Fruit fly (Drosophila melanogaster) whole organism, pupa: ENCODE measurements around the gene CG32263.
A peak's percentile ranks its signal among the peaks of the same experiment; 100 is the strongest.

Experiments used
- CG10348 ChIP-seq: fragments of 200-800 bp; sonication (Bioruptor generic); IDR thresholded peaks from 2 replicates; pipeline ENCODE4 v1.3.6; 2022; ENCODE audit warnings: missing biosample characterization, missing genetic modification characterization
- CG12605 ChIP-seq: fragments of 200-800 bp; sonication (Bioruptor generic); IDR thresholded peaks from 2 replicates; pipeline ENCODE4 v1.3.6; 2022; ENCODE audit warnings: missing biosample characterization, missing genetic modification characterization
- CG13204 ChIP-seq: fragments of 200-800 bp; sonication (Bioruptor generic); optimal IDR thresholded peaks from 2 replicates; lab custom pipeline; 2018; ENCODE audit warnings: missing biosample characterization, mild to moderate bottlenecking, missing genetic modification characterization, moderate library complexity
- CG14655 ChIP-seq: fragments of 200-800 bp; sonication (Bioruptor generic); optimal IDR thresholded peaks from 3 replicates; lab custom pipeline; 2017; ENCODE audit warnings: mild to moderate bottlenecking, missing biosample characterization, missing genetic modification reagents, missing genetic modification characterization
- CG15710 ChIP-seq: fragments of 200-800 bp; sonication (Bioruptor generic); optimal IDR thresholded peaks from 2 replicates; lab custom pipeline; 2018; ENCODE audit warnings: missing biosample characterization, mild to moderate bottlenecking, missing genetic modification characterization, moderate library complexity
- CG17806 ChIP-seq: fragments of 200-800 bp; sonication (Bioruptor generic); optimal IDR thresholded peaks from 2 replicates; lab custom pipeline; 2018; ENCODE audit warnings: missing biosample characterization, mild to moderate bottlenecking, missing genetic modification characterization, moderate library complexity
- CG32121 ChIP-seq: fragments of 200-800 bp; sonication (Bioruptor generic); IDR thresholded peaks from 2 replicates; pipeline ENCODE4 v1.3.6; 2022; ENCODE audit warnings: missing biosample characterization, missing genetic modification characterization
- CG34367 ChIP-seq: fragments of 200-800 bp; sonication (Bioruptor generic); optimal IDR thresholded peaks from 2 replicates; lab custom pipeline; 2018; ENCODE audit warnings: missing biosample characterization, mild to moderate bottlenecking, missing genetic modification characterization
- CG4496 ChIP-seq: fragments of 200-800 bp; sonication (Bioruptor generic); IDR thresholded peaks from 3 replicates; pipeline ENCODE4 v1.3.6; 2022; ENCODE audit warnings: missing biosample characterization, missing genetic modification characterization
- CG8159 ChIP-seq: fragments of 200-800 bp; sonication (Bioruptor generic); optimal IDR thresholded peaks from 3 replicates; lab custom pipeline; 2018; ENCODE audit warnings: missing biosample characterization, mild to moderate bottlenecking, missing genetic modification characterization, moderate library complexity
- CG8301 ChIP-seq: fragments of 200-800 bp; sonication (Bioruptor generic); optimal IDR thresholded peaks from 2 replicates; lab custom pipeline; 2018; ENCODE audit warnings: missing biosample characterization, mild to moderate bottlenecking, missing genetic modification characterization
- CG9948 ChIP-seq: fragments of 200-800 bp; sonication (Bioruptor generic); optimal IDR thresholded peaks from 2 replicates; lab custom pipeline; 2018; ENCODE audit warnings: missing biosample characterization, mild to moderate bottlenecking, missing genetic modification characterization, moderate library complexity
- D1 ChIP-seq: fragments of 200-800 bp; sonication (Bioruptor generic); optimal IDR thresholded peaks from 2 replicates; lab custom pipeline; 2018; ENCODE audit warnings: missing biosample characterization, mild to moderate bottlenecking, missing genetic modification characterization, moderate library complexity
- EcR ChIP-seq: fragments of 200-800 bp; sonication (Bioruptor generic); optimal IDR thresholded peaks from 3 replicates; lab custom pipeline; 2019; ENCODE audit warnings: missing biosample characterization, missing genetic modification characterization, mild to moderate bottlenecking, moderate library complexity, missing genetic modification reagents
- Ets98B ChIP-seq: fragments of 200-800 bp; sonication (Bioruptor generic); IDR thresholded peaks from 2 replicates; pipeline ENCODE4 v1.3.6; 2022; ENCODE audit warnings: missing biosample characterization, missing genetic modification characterization
- Pif1A ChIP-seq: fragments of 200-800 bp; sonication (Bioruptor generic); optimal IDR thresholded peaks from 3 replicates; lab custom pipeline; 2016; ENCODE audit warnings: missing biosample characterization, missing genetic modification characterization
- Pif1B ChIP-seq: fragments of 200-800 bp; sonication (Bioruptor generic); optimal IDR thresholded peaks from 3 replicates; lab custom pipeline; 2016; ENCODE audit warnings: missing biosample characterization, missing genetic modification characterization
- Snoo ChIP-seq: fragments of 200-800 bp; sonication (Bioruptor generic); optimal IDR thresholded peaks from 3 replicates; lab custom pipeline; 2017; ENCODE audit warnings: missing biosample characterization, mild to moderate bottlenecking, missing genetic modification characterization, inconsistent platforms
- fd96Ca ChIP-seq: fragments of 200-800 bp; sonication (Bioruptor generic); IDR thresholded peaks from 3 replicates; pipeline ENCODE4 v1.3.6; 2022; ENCODE audit warnings: missing biosample characterization, missing genetic modification characterization
- gl ChIP-seq: fragments of 200-800 bp; sonication (Bioruptor generic); optimal IDR thresholded peaks from 2 replicates; lab custom pipeline; 2018; ENCODE audit warnings: missing biosample characterization, mild to moderate bottlenecking, missing genetic modification characterization
- rn ChIP-seq: fragments of 200-800 bp; sonication (Bioruptor generic); IDR thresholded peaks from 2 replicates; pipeline ENCODE4 v1.3.6; 2022; ENCODE audit warnings: missing biosample characterization, missing genetic modification characterization

Gene CG32263

DNA sequence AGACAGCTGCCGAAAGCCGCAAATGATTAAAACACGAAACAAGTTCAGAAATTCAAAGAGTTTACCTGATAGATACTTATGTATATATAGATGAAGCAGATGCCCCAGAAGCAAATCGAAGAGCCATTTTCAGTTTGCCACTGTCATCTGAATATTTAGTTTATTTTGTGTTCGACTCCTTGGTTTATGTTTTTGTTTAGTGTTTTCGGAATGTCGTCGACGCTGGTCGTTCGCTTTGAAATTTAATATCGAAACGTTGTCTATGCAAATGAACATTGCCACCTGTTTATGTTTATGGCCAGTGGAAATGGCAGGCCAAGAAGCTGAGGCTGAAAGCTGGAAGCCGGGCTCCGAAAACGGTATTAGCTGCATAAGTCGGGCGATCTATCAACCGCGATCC is 40.1 kb upstream of the CG32263 start:
- TF ChIP-seq CG8301: no peak
- TF ChIP-seq Pif1B (GFP tag; lab: Kevin White, UChicago): no peak
- no peak for TF ChIP-seq Ets98B (GFP tag; lab: Robert Waterston, UW)
- TF ChIP-seq CG34367: no peak
- TF ChIP-seq Pif1A: no peak
- no peak for TF ChIP-seq CG8159
- no peak for TF ChIP-seq Snoo
- TF ChIP-seq CG10348: no peak
- no peak for TF ChIP-seq EcR (GFP tag; lab: Kevin White, UChicago)
- no peak for TF ChIP-seq CG32121 (GFP tag; lab: Robert Waterston, UW)
- TF ChIP-seq CG13204 (GFP tag; lab: Kevin White, UChicago): no peak
- TF ChIP-seq CG15710 (tag; lab: Kevin White, UChicago): no peak
- TF ChIP-seq CG12605 (GFP tag; lab: Robert Waterston, UW): no peak
- no peak for TF ChIP-seq D1 (tag; lab: Kevin White, UChicago)
- no peak for TF ChIP-seq CG4496 (GFP tag; lab: Robert Waterston, UW)
- TF ChIP-seq gl (tag; lab: Kevin White, UChicago): no peak
- TF ChIP-seq CG14655 (GFP tag; lab: Kevin White, UChicago): no peak
- TF ChIP-seq CG9948 (tag; lab: Kevin White, UChicago): no peak

DNA sequence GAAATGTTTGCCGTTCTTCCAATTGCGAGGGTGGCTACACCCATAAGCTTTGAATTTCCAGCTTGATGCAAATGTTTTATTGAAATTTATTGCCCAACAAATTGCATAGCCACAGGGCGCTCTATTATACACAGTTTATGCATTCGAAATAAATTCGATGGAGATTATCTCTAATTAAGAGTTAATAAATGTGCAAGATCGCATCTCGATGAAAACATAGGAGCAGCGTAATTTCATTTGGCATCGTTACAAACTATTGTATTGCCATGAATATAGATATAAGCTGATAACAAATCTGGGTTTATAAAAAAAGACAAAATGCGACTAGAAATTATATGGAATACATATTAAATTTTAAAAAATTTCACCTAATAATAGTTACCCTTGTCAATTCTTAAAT is 39.6 kb upstream of the CG32263 start:
- TF ChIP-seq Ets98B (GFP tag; lab: Robert Waterston, UW) (no peak), CG14655 (GFP tag; lab: Kevin White, UChicago) (no peak), CG13204 (GFP tag; lab: Kevin White, UChicago) (no peak), Snoo (no peak), rn (GFP tag; lab: Robert Waterston, UW) (no peak), CG10348 (no peak), CG8159 (no peak)

DNA sequence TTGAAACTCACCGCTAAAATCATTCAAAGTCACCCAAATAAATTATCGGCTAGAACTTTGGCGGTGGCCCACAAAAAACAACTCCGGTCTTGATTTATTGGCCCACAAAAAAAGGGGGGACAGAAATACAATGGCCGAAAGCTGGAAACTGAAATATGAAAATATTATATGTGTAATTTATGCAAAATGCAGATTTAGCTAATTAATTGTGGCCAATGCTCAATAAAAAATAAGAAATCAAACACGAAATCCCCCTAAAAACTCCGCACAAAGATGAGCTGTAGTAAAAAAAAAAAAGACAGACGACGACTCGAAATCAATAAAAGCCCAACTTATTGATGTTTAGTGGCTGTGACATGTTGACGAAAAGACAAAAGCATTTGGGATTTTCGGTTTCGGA is 38.8 kb upstream of the CG32263 start:
- TF ChIP-seq CG32121 (GFP tag; lab: Robert Waterston, UW): no peak
- TF ChIP-seq Ets98B (GFP tag; lab: Robert Waterston, UW): no peak
- no peak for TF ChIP-seq gl (tag; lab: Kevin White, UChicago)
- TF ChIP-seq Snoo: no peak
- no peak for TF ChIP-seq CG9948 (tag; lab: Kevin White, UChicago)
- no peak for TF ChIP-seq CG8159
- TF ChIP-seq CG13204 (GFP tag; lab: Kevin White, UChicago): no peak
- TF ChIP-seq Pif1A: no peak
- TF ChIP-seq CG4496 (GFP tag; lab: Robert Waterston, UW): no peak
- TF ChIP-seq CG10348: no peak
- no peak for TF ChIP-seq CG34367
- TF ChIP-seq CG14655 (GFP tag; lab: Kevin White, UChicago): no peak
- TF ChIP-seq D1 (tag; lab: Kevin White, UChicago): no peak
- no peak for TF ChIP-seq CG8301
- TF ChIP-seq, all 21 proteins: peak for 0

DNA sequence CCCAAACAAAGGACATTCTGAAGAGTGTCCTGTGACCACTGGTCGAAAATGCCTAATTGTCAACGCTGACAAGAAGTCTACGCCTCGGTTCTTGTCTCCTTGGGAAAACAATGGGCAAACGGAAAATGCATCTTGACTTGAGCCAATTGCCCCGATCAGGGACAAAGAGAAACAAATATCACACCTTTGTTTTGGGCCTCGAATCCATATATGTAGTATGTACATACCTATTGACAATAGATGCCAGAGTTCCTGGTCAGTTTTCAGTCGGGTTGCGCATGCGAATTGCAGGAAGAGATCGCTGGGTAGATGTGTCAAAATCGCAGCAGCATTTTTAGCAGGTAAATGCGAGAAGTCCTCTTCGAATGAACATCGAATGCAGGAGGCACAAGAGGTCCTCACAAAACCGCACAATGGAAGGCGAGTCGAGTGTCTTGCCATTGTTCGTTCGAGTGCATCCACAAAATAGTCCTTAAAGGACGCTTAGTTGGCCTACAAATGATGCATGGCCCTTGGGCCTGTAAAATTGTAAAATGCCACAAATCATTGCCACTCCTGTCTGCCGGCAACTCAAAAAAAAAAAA is 37.9 kb upstream of the CG32263 start:
- TF ChIP-seq CG10348 (no peak), CG34367 (no peak), CG8159 (no peak), gl (tag; lab: Kevin White, UChicago) (no peak), CG9948 (tag; lab: Kevin White, UChicago) (no peak), Pif1A (no peak)

DNA sequence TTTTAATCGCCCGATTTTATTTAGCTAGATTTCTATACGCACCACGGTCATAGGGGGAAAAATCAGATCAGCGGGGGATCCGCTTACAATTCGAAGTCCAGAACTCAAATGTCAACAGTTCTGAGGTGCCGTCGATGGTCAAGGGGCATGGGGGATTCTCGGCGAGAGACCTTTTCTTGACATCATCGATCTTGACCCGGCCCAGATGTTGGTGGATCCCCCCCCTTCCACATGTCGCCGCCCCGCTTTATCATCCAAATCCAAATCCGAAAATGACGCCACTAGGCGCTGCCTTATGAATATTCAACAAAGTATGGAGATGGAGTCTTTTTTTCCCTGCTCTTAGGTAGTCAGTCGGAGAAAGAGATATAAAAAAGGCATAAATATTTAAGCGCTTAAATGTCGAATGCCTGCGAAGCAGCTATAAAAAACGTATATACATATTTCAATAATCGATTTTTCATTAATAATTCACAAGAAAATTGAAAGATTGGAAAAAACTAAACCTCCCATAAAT is 37.0 kb upstream of the CG32263 start:
- TF ChIP-seq CG9948 (tag; lab: Kevin White, UChicago): no peak
- no peak for TF ChIP-seq CG14655 (GFP tag; lab: Kevin White, UChicago)
- TF ChIP-seq CG4496 (GFP tag; lab: Robert Waterston, UW): no peak
- no peak for TF ChIP-seq Ets98B (GFP tag; lab: Robert Waterston, UW)
- TF ChIP-seq CG17806 (tag; lab: Kevin White, UChicago): no peak
- TF ChIP-seq Snoo: no peak
- TF ChIP-seq EcR (GFP tag; lab: Kevin White, UChicago): no peak

DNA sequence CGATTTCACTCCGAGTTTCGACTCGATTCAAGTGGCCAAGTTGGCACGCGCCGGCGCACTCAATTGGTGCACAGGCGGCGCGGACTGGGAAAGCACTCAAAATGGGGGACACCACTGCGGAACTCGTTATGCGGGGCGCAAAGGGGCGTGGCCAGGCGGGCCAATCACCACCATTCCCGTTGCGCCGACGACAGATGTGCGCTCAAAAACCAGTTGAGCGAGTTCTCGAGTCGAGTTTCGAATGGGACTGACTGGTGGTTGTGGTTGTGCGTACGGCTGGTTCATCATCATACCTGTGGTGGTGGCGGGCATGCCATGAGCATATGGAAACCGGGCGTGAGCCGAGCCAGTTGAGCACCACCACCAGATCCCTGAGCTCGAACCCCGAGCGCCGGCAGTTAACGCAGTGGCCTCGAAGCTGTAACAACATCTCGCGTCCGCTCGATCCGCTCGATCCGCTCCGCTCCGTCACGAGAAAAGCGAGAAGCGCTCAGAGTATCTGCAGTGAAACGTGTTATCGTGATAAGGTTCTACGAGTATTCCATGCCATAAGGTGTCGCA is 35.0 kb upstream of the CG32263 start, which contains the start of gene Awh:
Gene Awh (plus strand): TSS at position 392 of the 561 bp plus-strand sequence.
- TF ChIP-seq fd96Ca (GFP tag; lab: Robert Waterston, UW) (0 out of 3 replicates have a peak, but pooled peaks have one; percentile 18), CG4496 (GFP tag; lab: Robert Waterston, UW) (no peak), CG8301 (no peak), CG12605 (GFP tag; lab: Robert Waterston, UW) (peak; percentile 40; the same call in 1 of the 2 replicates), Pif1A (no peak), Pif1B (GFP tag; lab: Kevin White, UChicago) (peak; percentile 3), CG32121 (GFP tag; lab: Robert Waterston, UW) (no peak), D1 (tag; lab: Kevin White, UChicago) (no peak), EcR (GFP tag; lab: Kevin White, UChicago) (no peak), Ets98B (GFP tag; lab: Robert Waterston, UW) (no peak; the same call in 1 of the 2 replicates), CG13204 (GFP tag; lab: Kevin White, UChicago) (peak; percentile 50)
